Worm (Caenorhabditis elegans) whole organism, L2 larva: ENCODE measurements around the gene srw-145.

ENCODE experiments used
- C34F6.9 ChIP-seq: fragments of 150-350 bp; optimal IDR thresholded peaks from 2 replicates; lab custom pipeline; 2014; ENCODE audit warnings: missing biosample characterization, missing genetic modification characterization
- R02D3.7 ChIP-seq: fragments of 150-350 bp; optimal IDR thresholded peaks from 2 replicates; lab custom pipeline; 2014; ENCODE audit warnings: missing biosample characterization, missing genetic modification characterization
- Y55F3AM.14 ChIP-seq: fragments of 200-800 bp; sonication (Bioruptor generic); optimal IDR thresholded peaks from 2 replicates; lab custom pipeline; 2018; ENCODE audit warnings: mild to moderate bottlenecking, missing genetic modification characterization, missing compliant biosample characterization
- ZK546.5 ChIP-seq: sonication (generic microtip); optimal IDR thresholded peaks from 2 replicates; lab custom pipeline; 2017; ENCODE audit warnings: missing biosample characterization, missing genetic modification characterization
- alr-1 ChIP-seq: fragments of 150-350 bp; optimal IDR thresholded peaks from 2 replicates; lab custom pipeline; 2014; ENCODE audit warnings: missing biosample characterization, missing genetic modification characterization
- aly-2 ChIP-seq: fragments of 150-350 bp; optimal IDR thresholded peaks from 2 replicates; lab custom pipeline; 2014; ENCODE audit warnings: missing biosample characterization, missing genetic modification characterization
- ama-1 ChIP-seq: fragments of 150-350 bp; optimal IDR thresholded peaks from 2 replicates; lab custom pipeline; 2018; ENCODE audit warnings: inconsistent platforms
- blmp-1 ChIP-seq: sonication (generic microtip); optimal IDR thresholded peaks from 2 replicates; lab custom pipeline; 2017; ENCODE audit warnings: missing genetic modification characterization, mild to moderate bottlenecking, missing compliant biosample characterization, antibody characterized with exemption, moderate library complexity; ENCODE audit not compliant: insufficient read depth
- ceh-16 ChIP-seq: fragments of 150-350 bp; optimal IDR thresholded peaks from 2 replicates; lab custom pipeline; 2014; ENCODE audit warnings: missing biosample characterization, missing genetic modification characterization
- ceh-82 ChIP-seq: fragments of 150-350 bp; optimal IDR thresholded peaks from 2 replicates; lab custom pipeline; 2014; ENCODE audit warnings: missing biosample characterization, missing genetic modification characterization
- crh-2 ChIP-seq: sonication (generic microtip); optimal IDR thresholded peaks from 2 replicates; lab custom pipeline; 2017; ENCODE audit warnings: missing biosample characterization, missing genetic modification characterization
- elt-1 ChIP-seq: fragments of 150-350 bp; optimal IDR thresholded peaks from 2 replicates; lab custom pipeline; 2014; ENCODE audit warnings: missing biosample characterization, missing genetic modification characterization
- elt-3 ChIP-seq: sonication (generic microtip); optimal IDR thresholded peaks from 2 replicates; lab custom pipeline; 2017; ENCODE audit warnings: missing biosample characterization, missing genetic modification characterization
- fos-1 ChIP-seq: fragments of 150-350 bp; optimal IDR thresholded peaks from 2 replicates; lab custom pipeline; 2014; ENCODE audit warnings: missing biosample characterization, missing genetic modification characterization
- gmeb-1 ChIP-seq: fragments of 150-350 bp; optimal IDR thresholded peaks from 2 replicates; lab custom pipeline; 2014; ENCODE audit warnings: missing biosample characterization, missing genetic modification characterization
- lin-11 ChIP-seq: fragments of 150-350 bp; sonication (generic microtip); optimal IDR thresholded peaks from 2 replicates; lab custom pipeline; 2014; ENCODE audit warnings: missing biosample characterization, missing genetic modification characterization, inconsistent platforms, mixed read lengths
- lsy-2 ChIP-seq, 2 experiments: fragments of 150-350 bp in 1 of 2; sonication (generic microtip) in 1 of 2; optimal IDR thresholded peaks; 2 replicates each; lab custom pipeline; 2014 to 2017; ENCODE audit warnings: missing biosample characterization in 2 of 2, missing genetic modification characterization in 2 of 2
- mab-5 ChIP-seq: fragments of 150-350 bp; optimal IDR thresholded peaks from 2 replicates; lab custom pipeline; 2014; ENCODE audit warnings: missing biosample characterization, missing genetic modification characterization
- mbf-1 ChIP-seq: sonication (generic microtip); optimal IDR thresholded peaks from 2 replicates; lab custom pipeline; 2017; ENCODE audit warnings: missing biosample characterization, missing genetic modification characterization
- mdl-1 ChIP-seq, 2 experiments: fragments of 150-350 bp in 1 of 2; sonication (generic microtip) in 1 of 2; optimal IDR thresholded peaks; 2 replicates each; lab custom pipeline; 2017; ENCODE audit warnings: missing biosample characterization in 2 of 2, missing genetic modification characterization in 2 of 2
- nhr-10 ChIP-seq: sonication (generic microtip); optimal IDR thresholded peaks from 2 replicates; lab custom pipeline; 2017; ENCODE audit warnings: missing biosample characterization, missing genetic modification characterization
- nhr-11 ChIP-seq: fragments of 150-350 bp; optimal IDR thresholded peaks from 2 replicates; lab custom pipeline; 2014; ENCODE audit warnings: missing biosample characterization, missing genetic modification characterization
- nhr-129 ChIP-seq: fragments of 150-350 bp; optimal IDR thresholded peaks from 2 replicates; lab custom pipeline; 2014; ENCODE audit warnings: missing biosample characterization, missing genetic modification characterization
- nhr-23 ChIP-seq: fragments of 150-350 bp; optimal IDR thresholded peaks from 2 replicates; lab custom pipeline; 2014; ENCODE audit warnings: missing biosample characterization, missing genetic modification reagents, missing genetic modification characterization
- nhr-237 ChIP-seq: fragments of 150-350 bp; optimal IDR thresholded peaks from 2 replicates; lab custom pipeline; 2014; ENCODE audit warnings: missing biosample characterization, missing genetic modification characterization
- nhr-25 ChIP-seq: fragments of 150-350 bp; sonication (generic microtip); optimal IDR thresholded peaks from 3 replicates; lab custom pipeline; 2014; ENCODE audit warnings: missing biosample characterization, missing genetic modification characterization
- nhr-6 ChIP-seq: fragments of 150-350 bp; optimal IDR thresholded peaks from 2 replicates; lab custom pipeline; 2014; ENCODE audit warnings: missing biosample characterization, missing genetic modification characterization
- peb-1 ChIP-seq: fragments of 150-350 bp; optimal IDR thresholded peaks from 2 replicates; lab custom pipeline; 2014; ENCODE audit warnings: missing biosample characterization, missing genetic modification characterization
- skn-1 ChIP-seq: sonication (generic microtip); optimal IDR thresholded peaks from 2 replicates; lab custom pipeline; 2017; ENCODE audit warnings: missing biosample characterization, missing genetic modification characterization
- sma-9 ChIP-seq, 2 experiments: fragments of 150-350 bp in 1 of 2; sonication (generic microtip) in 1 of 2; optimal IDR thresholded peaks; 2 replicates each; lab custom pipeline; 2014 to 2016; ENCODE audit warnings: missing genetic modification characterization in 2 of 2, mild to moderate bottlenecking in 1 of 2, missing biosample characterization in 1 of 2, missing compliant biosample characterization in 1 of 2, missing genetic modification reagents in 1 of 2, moderate library complexity in 1 of 2
- snpc-4 ChIP-seq: fragments of 150-350 bp; optimal IDR thresholded peaks from 2 replicates; lab custom pipeline; 2014; ENCODE audit warnings: missing biosample characterization, missing genetic modification characterization
- unc-39 ChIP-seq: fragments of 150-350 bp; optimal IDR thresholded peaks from 2 replicates; lab custom pipeline; 2014; ENCODE audit warnings: missing biosample characterization, missing genetic modification characterization
- unc-55 ChIP-seq: fragments of 150-350 bp; sonication (generic microtip); optimal IDR thresholded peaks from 3 replicates; lab custom pipeline; 2014; ENCODE audit warnings: missing biosample characterization, missing genetic modification reagents, missing genetic modification characterization
- unc-62 ChIP-seq: fragments of 150-350 bp; optimal IDR thresholded peaks from 2 replicates; lab custom pipeline; 2014; ENCODE audit warnings: missing biosample characterization, missing genetic modification reagents, missing genetic modification characterization
- ztf-1 ChIP-seq: fragments of 200-800 bp; sonication (Bioruptor generic); conservative IDR thresholded peaks from 2 replicates; pipeline ENCODE4 v1.3.6; 2022; ENCODE audit warnings: missing genetic modification characterization, missing compliant biosample characterization
- ztf-11 ChIP-seq: sonication (generic microtip); optimal IDR thresholded peaks from 2 replicates; lab custom pipeline; 2017; ENCODE audit warnings: missing biosample characterization, missing genetic modification characterization
- ztf-4 ChIP-seq: fragments of 150-350 bp; optimal IDR thresholded peaks from 2 replicates; lab custom pipeline; 2014; ENCODE audit warnings: missing biosample characterization, missing genetic modification characterization

Gene srw-145

DNA sequence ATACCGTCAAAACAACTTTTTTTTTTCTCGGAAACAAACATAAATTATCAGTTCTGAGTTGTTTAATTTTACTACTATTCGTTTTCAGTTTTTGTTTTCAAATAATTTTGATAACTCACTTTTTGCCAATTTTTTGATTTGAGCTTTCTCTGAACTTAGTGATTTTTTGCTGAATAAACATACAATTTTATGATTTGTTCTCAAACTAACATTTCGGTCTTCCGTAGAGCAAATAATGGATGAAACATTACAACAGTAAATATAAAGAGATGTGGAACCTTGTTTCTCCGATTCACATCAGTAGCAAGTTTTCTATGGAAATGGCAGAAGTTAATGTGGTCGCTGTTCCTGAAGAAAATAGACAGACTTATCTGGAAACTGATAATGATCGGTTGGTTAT, 12.8 kb downstream of the srw-145 start, which contains the start of gene R10D12.7:
Gene R10D12.7, plus strand, starts transcription at position 301 of the 400 bp plus-strand sequence.
- TF ChIP-seq unc-62: no peak
- TF ChIP-seq crh-2 (tag; lab: Kevin White, UChicago): no peak
- TF ChIP-seq R02D3.7 (tag; lab: Kevin White, UChicago): no peak
- no peak for TF ChIP-seq ama-1 (lab: Kevin White, UChicago)
- no peak for TF ChIP-seq skn-1
- TF ChIP-seq elt-1 (tag; lab: Kevin White, UChicago): no peak
- TF ChIP-seq elt-3 (tag; lab: Kevin White, UChicago): no peak
- TF ChIP-seq ztf-4: no peak
- no peak for TF ChIP-seq mab-5 (tag; lab: Kevin White, UChicago)
- no peak for TF ChIP-seq nhr-25 (tag; lab: Kevin White, UChicago)
- TF ChIP-seq mdl-1 (tag; optimal IDR thresholded peaks at IDR 0.05; lab: Kevin White, UChicago): no peak
- TF ChIP-seq nhr-10 (tag; lab: Kevin White, UChicago): no peak
- no peak for TF ChIP-seq snpc-4 (tag; lab: Kevin White, UChicago)
- TF ChIP-seq alr-1: no peak

DNA sequence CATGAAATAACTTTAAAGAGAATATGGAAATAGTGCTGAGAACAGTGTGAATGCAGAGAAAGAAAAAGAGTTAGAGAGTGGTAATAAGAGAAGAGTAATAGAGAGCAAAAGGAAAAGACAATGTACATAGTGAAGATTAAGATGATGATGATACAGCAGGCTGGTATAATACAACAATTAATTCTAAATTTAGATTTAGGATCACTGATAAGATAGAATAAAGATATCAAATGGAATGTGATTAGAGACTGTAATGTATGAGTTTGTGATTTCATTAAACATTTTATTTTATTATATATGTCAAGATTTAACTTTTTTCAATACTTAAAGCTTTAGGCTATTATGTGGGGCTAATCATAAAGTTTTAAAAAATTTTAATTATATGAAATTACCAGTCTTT, 16.2 kb downstream of the srw-145 start, which contains the start of gene R10D12.8:
Gene R10D12.8, minus strand, starts transcription at position 101 of the 400 bp plus-strand sequence.
- no peak for TF ChIP-seq nhr-11 (tag; lab: Kevin White, UChicago)
- TF ChIP-seq nhr-237 (tag; lab: Kevin White, UChicago): no peak
- no peak for TF ChIP-seq ceh-16 (tag; lab: Kevin White, UChicago)
- TF ChIP-seq C34F6.9 (tag; lab: Kevin White, UChicago): no peak
- no peak for TF ChIP-seq Y55F3AM.14 (GFP tag; lab: Kevin White, UChicago)
- TF ChIP-seq aly-2: no peak
- TF ChIP-seq nhr-129 (tag; lab: Kevin White, UChicago): no peak
- no peak for TF ChIP-seq gmeb-1 (tag; lab: Kevin White, UChicago)
- TF ChIP-seq lsy-2 (tag; optimal IDR thresholded peaks at IDR 0.05; lab: Kevin White, UChicago): no peak
- TF ChIP-seq, all 48 proteins: peak for 0

DNA sequence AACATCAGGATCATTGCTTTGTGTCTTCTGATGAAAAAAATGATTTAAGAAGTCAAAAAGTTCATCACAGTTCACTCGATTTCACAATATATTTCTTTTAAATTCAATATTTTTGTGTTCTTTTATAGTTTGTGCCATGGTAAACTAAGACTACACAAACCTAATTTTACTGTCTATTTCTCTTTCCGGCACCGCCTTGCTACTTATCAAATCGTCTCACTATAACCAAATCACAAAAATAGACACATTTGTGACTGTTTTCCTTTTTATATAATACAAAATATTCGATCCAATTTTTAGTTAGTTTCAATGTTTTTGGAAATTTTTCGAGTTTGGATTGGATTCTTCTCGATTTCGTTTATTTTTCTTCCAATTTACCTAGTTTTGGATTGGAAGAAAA, 17.1 kb downstream of the srw-145 start, which contains the start of gene swt-6:
Gene swt-6, plus strand, starts transcription at position 301 of the 400 bp plus-strand sequence.
- TF ChIP-seq snpc-4 (tag; lab: Kevin White, UChicago): no peak
- TF ChIP-seq ztf-1 (GFP tag; lab: Robert Waterston, UW): no peak
- TF ChIP-seq unc-39: no peak
- no peak for TF ChIP-seq ceh-82 (tag; lab: Kevin White, UChicago)
- no peak for TF ChIP-seq ZK546.5
- no peak for TF ChIP-seq peb-1 (tag; lab: Kevin White, UChicago)

DNA sequence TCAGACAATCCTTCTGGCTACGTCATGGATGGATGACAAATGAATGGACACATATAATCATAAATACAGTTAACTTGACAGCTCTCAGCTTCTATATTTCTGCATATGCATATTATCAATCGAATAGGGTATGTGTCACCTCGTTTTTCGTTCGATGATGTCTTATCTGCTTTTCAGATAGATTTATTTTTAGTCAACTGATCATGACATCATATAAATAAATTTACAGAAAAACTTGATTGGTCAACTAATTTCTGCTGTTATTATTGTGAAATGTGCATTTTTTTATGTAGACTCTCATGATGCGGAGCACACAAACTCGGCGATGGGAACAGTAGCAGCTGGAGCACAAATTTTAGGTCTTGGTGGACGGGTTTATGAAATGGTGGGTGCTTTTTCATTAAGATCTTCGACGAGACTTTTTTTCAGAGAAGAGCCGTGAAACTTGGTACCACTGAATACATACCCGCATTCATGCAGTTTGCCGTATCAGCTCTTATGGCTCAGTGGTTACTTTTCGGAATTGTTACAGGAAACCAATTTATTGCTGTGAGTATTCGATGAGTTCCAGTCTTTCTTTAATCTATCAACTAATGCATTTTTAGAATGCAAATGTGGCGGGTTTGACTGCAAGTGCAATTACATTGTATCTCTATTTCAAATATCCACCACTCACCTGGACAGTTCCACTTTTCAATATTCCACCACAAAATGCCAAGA, 18.6 kb downstream of the srw-145 start:
- TF ChIP-seq nhr-6 (tag; lab: Kevin White, UChicago): no peak
- no peak for TF ChIP-seq nhr-129 (tag; lab: Kevin White, UChicago)
- TF ChIP-seq ceh-82 (tag; lab: Kevin White, UChicago): no peak
- no peak for TF ChIP-seq unc-55
- TF ChIP-seq nhr-11 (tag; lab: Kevin White, UChicago): no peak
- no peak for TF ChIP-seq sma-9 (GFP tag; optimal IDR thresholded peaks at IDR 0.05; lab: Kevin White, UChicago)
- no peak for TF ChIP-seq sma-9 (tag; optimal IDR thresholded peaks at IDR 0.05; lab: Kevin White, UChicago)
- no peak for TF ChIP-seq C34F6.9 (tag; lab: Kevin White, UChicago)
- TF ChIP-seq fos-1 (tag; lab: Kevin White, UChicago): no peak
- TF ChIP-seq crh-2 (tag; lab: Kevin White, UChicago): no peak
- TF ChIP-seq mdl-1 (tag; optimal IDR thresholded peaks at IDR 0.05; lab: Kevin White, UChicago): no peak
- no peak for TF ChIP-seq Y55F3AM.14 (GFP tag; lab: Kevin White, UChicago)
- no peak for TF ChIP-seq nhr-23
- TF ChIP-seq, all 48 proteins: peak for 0

DNA sequence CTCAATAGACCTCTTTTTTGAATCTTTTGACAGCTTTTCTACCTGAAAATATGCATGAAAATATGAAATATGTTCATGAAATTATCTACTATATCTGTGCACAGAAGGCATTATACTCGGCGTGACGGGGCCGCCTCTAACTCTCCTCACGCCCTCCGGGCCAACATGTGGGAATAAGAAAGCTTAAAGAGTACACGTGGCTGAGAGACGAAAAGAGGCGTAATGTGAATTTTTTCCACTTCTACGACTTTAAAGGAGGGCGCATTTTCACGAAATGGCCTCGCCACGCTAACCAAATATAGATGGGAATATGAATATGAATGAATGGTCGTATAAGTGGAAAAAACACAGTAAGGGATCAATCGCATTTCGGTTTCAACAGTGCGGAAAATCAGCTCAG, 20.7 kb downstream of the srw-145 start:
- TF ChIP-seq ztf-4 (no peak), lin-11 (no peak), blmp-1 (tag; lab: Kevin White, UChicago) (no peak), nhr-10 (tag; lab: Kevin White, UChicago) (no peak), ztf-11 (tag; lab: Kevin White, UChicago) (no peak), mdl-1 (tag; optimal IDR thresholded peaks at IDR 0.05; lab: Kevin White, UChicago) (no peak), mbf-1 (tag; lab: Kevin White, UChicago) (no peak), fos-1 (tag; lab: Kevin White, UChicago) (no peak)
